Worm (Caenorhabditis elegans) whole organism, L4 larva: ENCODE measurements around the gene smk-1.
A peak's percentile ranks its signal among the peaks of the same experiment; 100 is the strongest.

ENCODE experiments used
- F10B5.3 ChIP-seq: sonication (generic microtip); optimal IDR thresholded peaks from 2 replicates; lab custom pipeline; 2016; ENCODE audit warnings: mild to moderate bottlenecking, missing genetic modification characterization, missing compliant biosample characterization
- F49E8.2 ChIP-seq: sonication (generic microtip); optimal IDR thresholded peaks from 2 replicates; lab custom pipeline; 2016; ENCODE audit warnings: missing compliant biosample characterization, mild to moderate bottlenecking, missing genetic modification characterization, borderline replicate concordance
- T20F7.1 ChIP-seq: fragments of 200-800 bp; sonication (Bioruptor generic); optimal IDR thresholded peaks from 2 replicates; lab custom pipeline; 2018; ENCODE audit warnings: mild to moderate bottlenecking, missing genetic modification characterization, missing compliant biosample characterization
- Y48G9A.11 ChIP-seq: fragments of 200-800 bp; sonication (Bioruptor generic); IDR thresholded peaks from 2 replicates; pipeline ENCODE4 v1.3.6; 2022; ENCODE audit warnings: missing genetic modification reagents, missing genetic modification characterization, missing compliant biosample characterization
- Y75B8A.6 ChIP-seq: fragments of 200-800 bp; sonication (Bioruptor generic); IDR thresholded peaks from 2 replicates; pipeline ENCODE4 v1.3.6; 2022; ENCODE audit warnings: missing genetic modification reagents, missing genetic modification characterization, missing compliant biosample characterization
- ZK337.2 ChIP-seq: fragments of 200-800 bp; sonication (Bioruptor generic); IDR thresholded peaks from 2 replicates; pipeline ENCODE4 v1.3.6; 2022; ENCODE audit warnings: missing genetic modification reagents, missing genetic modification characterization, missing compliant biosample characterization
- ZK546.5 ChIP-seq, 2 experiments: sonication (generic microtip); optimal IDR thresholded peaks; 2 replicates each; lab custom pipeline; 2017; ENCODE audit warnings: missing biosample characterization in 2 of 2, missing genetic modification characterization in 2 of 2
- aha-1 ChIP-seq: fragments of 150-350 bp; peaks from one replicate; lab custom pipeline; 2014; ENCODE audit warnings: missing biosample characterization, missing genetic modification characterization
- ama-1 ChIP-seq: fragments of 150-350 bp; optimal IDR thresholded peaks from 2 replicates; lab custom pipeline; 2014; ENCODE audit warnings: inconsistent platforms, mixed read lengths
- ceh-62 ChIP-seq: sonication (generic microtip); optimal IDR thresholded peaks from 2 replicates; lab custom pipeline; 2017; ENCODE audit warnings: missing biosample characterization, missing genetic modification characterization
- cey-2 ChIP-seq: sonication (generic microtip); optimal IDR thresholded peaks from 3 replicates; lab custom pipeline; 2017; ENCODE audit warnings: missing genetic modification characterization, mild to moderate bottlenecking, missing compliant biosample characterization, antibody characterized with exemption, borderline replicate concordance; ENCODE audit not compliant: insufficient read depth
- daf-12 ChIP-seq: fragments of 150-350 bp; optimal IDR thresholded peaks from 2 replicates; lab custom pipeline; 2014; ENCODE audit warnings: missing biosample characterization, missing genetic modification reagents, missing genetic modification characterization
- daf-16 ChIP-seq, 3 experiments: sonication (generic microtip); optimal IDR thresholded peaks; 2 replicates each; lab custom pipeline; 2016 to 2017; ENCODE audit warnings: missing genetic modification characterization in 3 of 3, missing genetic modification reagents in 3 of 3, mild to moderate bottlenecking in 2 of 3, missing compliant biosample characterization in 2 of 3, missing biosample characterization in 1 of 3, moderate library complexity in 1 of 3
- daf-19 ChIP-seq: fragments of 200-800 bp; sonication (Bioruptor generic); conservative IDR thresholded peaks from 2 replicates; pipeline ENCODE4 v1.3.6; 2022; ENCODE audit warnings: missing genetic modification characterization, missing compliant biosample characterization
- daf-8 ChIP-seq: fragments of 200-800 bp; sonication (Bioruptor generic); IDR thresholded peaks from 2 replicates; pipeline ENCODE4 v1.3.6; 2022; ENCODE audit warnings: missing genetic modification characterization, missing compliant biosample characterization
- dmd-6 ChIP-seq: fragments of 200-800 bp; sonication (Bioruptor generic); IDR thresholded peaks from 2 replicates; pipeline ENCODE4 v1.3.6; 2022; ENCODE audit warnings: missing genetic modification reagents, missing genetic modification characterization, missing compliant biosample characterization
- egl-27 ChIP-seq: sonication (generic microtip); optimal IDR thresholded peaks from 3 replicates; lab custom pipeline; 2017; ENCODE audit warnings: missing biosample characterization, missing genetic modification reagents, missing genetic modification characterization
- fkh-10 ChIP-seq: fragments of 150-350 bp; optimal IDR thresholded peaks from 2 replicates; lab custom pipeline; 2014; ENCODE audit warnings: missing biosample characterization, missing genetic modification reagents, missing genetic modification characterization
- hif-1 ChIP-seq, 2 experiments: sonication (generic microtip); optimal IDR thresholded peaks; 2 replicates each; lab custom pipeline; 2016 to 2017; ENCODE audit warnings: missing compliant biosample characterization in 2 of 2, missing genetic modification characterization in 2 of 2, missing genetic modification reagents in 2 of 2, missing genotype in 2 of 2, mild to moderate bottlenecking in 1 of 2
- hlh-11 ChIP-seq: fragments of 200-800 bp; sonication (Bioruptor generic); optimal IDR thresholded peaks from 2 replicates; lab custom pipeline; 2018; ENCODE audit warnings: mild to moderate bottlenecking, missing genetic modification characterization, missing compliant biosample characterization
- hlh-30 ChIP-seq: sonication (generic microtip); optimal IDR thresholded peaks from 2 replicates; lab custom pipeline; 2017; ENCODE audit warnings: antibody characterized with exemption, mild to moderate bottlenecking, missing genetic modification characterization, missing compliant biosample characterization; ENCODE audit not compliant: insufficient read depth
- hmg-1.1 ChIP-seq: fragments of 200-800 bp; sonication (Bioruptor generic); IDR thresholded peaks from 2 replicates; pipeline ENCODE4 v1.3.6; 2022; ENCODE audit warnings: missing genetic modification reagents, missing genetic modification characterization, missing compliant biosample characterization
- jun-1 ChIP-seq: fragments of 150-350 bp; optimal IDR thresholded peaks from 2 replicates; lab custom pipeline; 2014; ENCODE audit warnings: missing biosample characterization, missing genetic modification reagents, missing genetic modification characterization
- lin-38 ChIP-seq: fragments of 200-800 bp; sonication (Bioruptor generic); IDR thresholded peaks from 2 replicates; pipeline ENCODE4 v1.3.6; 2022; ENCODE audit warnings: missing genetic modification reagents, missing genetic modification characterization, missing compliant biosample characterization
- lin-39 ChIP-seq: fragments of 150-350 bp; optimal IDR thresholded peaks from 2 replicates; lab custom pipeline; 2014; ENCODE audit warnings: missing biosample characterization, missing genetic modification reagents, missing genetic modification characterization
- lir-3 ChIP-seq: sonication (generic microtip); optimal IDR thresholded peaks from 2 replicates; lab custom pipeline; 2016; ENCODE audit warnings: mild to moderate bottlenecking, missing genetic modification characterization, missing compliant biosample characterization
- madf-9 ChIP-seq: fragments of 200-800 bp; sonication (Bioruptor generic); conservative IDR thresholded peaks from 2 replicates; pipeline ENCODE4 v1.3.6; 2022; ENCODE audit warnings: missing genetic modification reagents, missing genetic modification characterization, missing compliant biosample characterization
- mdl-1 ChIP-seq, 2 experiments: fragments of 150-350 bp in 1 of 2; sonication (generic microtip) in 1 of 2; optimal IDR thresholded peaks; 2 replicates each; lab custom pipeline; 2014 to 2017; ENCODE audit warnings: missing biosample characterization in 2 of 2, missing genetic modification characterization in 2 of 2
- mdt-29 ChIP-seq: fragments of 200-800 bp; sonication (Bioruptor generic); IDR thresholded peaks from 2 replicates; pipeline ENCODE4 v1.3.6; 2022; ENCODE audit warnings: missing genetic modification reagents, missing genetic modification characterization, missing compliant biosample characterization
- mxl-2 ChIP-seq: fragments of 200-800 bp; sonication (Bioruptor generic); conservative IDR thresholded peaks from 2 replicates; pipeline ENCODE4 v1.3.6; 2022; ENCODE audit warnings: missing genetic modification reagents, missing genetic modification characterization, missing compliant biosample characterization
- nhr-102 ChIP-seq: sonication (generic microtip); optimal IDR thresholded peaks from 2 replicates; lab custom pipeline; 2016; ENCODE audit warnings: mild to moderate bottlenecking, missing genetic modification characterization, moderate library complexity, missing compliant biosample characterization
- nhr-11 ChIP-seq: fragments of 150-350 bp; optimal IDR thresholded peaks from 2 replicates; lab custom pipeline; 2014; ENCODE audit warnings: missing biosample characterization, missing genetic modification characterization
- nhr-237 ChIP-seq: sonication (generic microtip); optimal IDR thresholded peaks from 2 replicates; lab custom pipeline; 2017; ENCODE audit warnings: missing biosample characterization, missing genetic modification characterization
- nhr-25 ChIP-seq: sonication (generic microtip); optimal IDR thresholded peaks from 2 replicates; lab custom pipeline; 2017; ENCODE audit warnings: missing genetic modification characterization, mild to moderate bottlenecking, missing compliant biosample characterization, antibody characterized with exemption, moderate library complexity, borderline replicate concordance; ENCODE audit not compliant: insufficient read depth
- nhr-41 ChIP-seq: fragments of 200-800 bp; sonication (Bioruptor generic); IDR thresholded peaks from 2 replicates; pipeline ENCODE4 v1.3.6; 2022; ENCODE audit warnings: missing genetic modification reagents, missing genetic modification characterization, missing compliant biosample characterization
- nhr-42 ChIP-seq: fragments of 200-800 bp; sonication (Bioruptor generic); IDR thresholded peaks from 2 replicates; pipeline ENCODE4 v1.3.6; 2022; ENCODE audit warnings: missing genetic modification characterization, missing compliant biosample characterization
- nhr-77 ChIP-seq: fragments of 150-350 bp; optimal IDR thresholded peaks from 2 replicates; lab custom pipeline; 2014; ENCODE audit warnings: missing biosample characterization, missing genetic modification characterization
- pha-4 ChIP-seq, 2 experiments: fragments of 150-350 bp in 1 of 2; fragments of 200-800 bp in 1 of 2; sonication (Bioruptor generic) in 1 of 2; IDR thresholded peaks in 1 of 2; optimal IDR thresholded peaks in 1 of 2; 2 replicates each; pipeline versions ENCODE4 v1.3.6 to Lab custom; 2014 to 2022; ENCODE audit warnings: missing genetic modification characterization in 2 of 2, missing genetic modification reagents in 2 of 2, missing biosample characterization in 1 of 2, missing compliant biosample characterization in 1 of 2
- php-3 ChIP-seq: fragments of 200-800 bp; sonication (Bioruptor generic); IDR thresholded peaks from 2 replicates; pipeline ENCODE4 v1.3.6; 2022; ENCODE audit warnings: missing genetic modification reagents, missing genetic modification characterization, missing compliant biosample characterization
- saeg-2 ChIP-seq: fragments of 200-800 bp; sonication (Bioruptor generic); IDR thresholded peaks from 2 replicates; pipeline ENCODE4 v1.3.6; 2022; ENCODE audit warnings: missing genetic modification reagents, missing genetic modification characterization, missing compliant biosample characterization
- set-16 ChIP-seq: fragments of 200-800 bp; sonication (Bioruptor generic); IDR thresholded peaks from 2 replicates; pipeline ENCODE4 v1.3.6; 2022; ENCODE audit warnings: missing genetic modification reagents, missing genetic modification characterization, missing compliant biosample characterization
- skn-1 ChIP-seq: fragments of 150-350 bp; optimal IDR thresholded peaks from 2 replicates; lab custom pipeline; 2014; ENCODE audit warnings: missing biosample characterization, missing genetic modification characterization
- snpc-1.2 ChIP-seq: fragments of 200-800 bp; sonication (Bioruptor generic); IDR thresholded peaks from 2 replicates; pipeline ENCODE4 v1.3.6; 2022; ENCODE audit warnings: missing genetic modification reagents, missing genetic modification characterization, missing compliant biosample characterization
- zag-1 ChIP-seq: fragments of 150-350 bp; optimal IDR thresholded peaks from 2 replicates; lab custom pipeline; 2014; ENCODE audit warnings: missing biosample characterization, missing genetic modification characterization
- zfp-2 ChIP-seq: sonication (generic microtip); optimal IDR thresholded peaks from 2 replicates; lab custom pipeline; 2016; ENCODE audit warnings: mild to moderate bottlenecking, missing genetic modification characterization, missing compliant biosample characterization
- ztf-11 ChIP-seq: fragments of 150-350 bp; optimal IDR thresholded peaks from 2 replicates; lab custom pipeline; 2014; ENCODE audit warnings: missing biosample characterization, missing genetic modification characterization
- ztf-7 ChIP-seq: fragments of 150-350 bp; optimal IDR thresholded peaks from 2 replicates; lab custom pipeline; 2014; ENCODE audit warnings: missing biosample characterization, missing genetic modification characterization

The smk-1 gene

DNA sequence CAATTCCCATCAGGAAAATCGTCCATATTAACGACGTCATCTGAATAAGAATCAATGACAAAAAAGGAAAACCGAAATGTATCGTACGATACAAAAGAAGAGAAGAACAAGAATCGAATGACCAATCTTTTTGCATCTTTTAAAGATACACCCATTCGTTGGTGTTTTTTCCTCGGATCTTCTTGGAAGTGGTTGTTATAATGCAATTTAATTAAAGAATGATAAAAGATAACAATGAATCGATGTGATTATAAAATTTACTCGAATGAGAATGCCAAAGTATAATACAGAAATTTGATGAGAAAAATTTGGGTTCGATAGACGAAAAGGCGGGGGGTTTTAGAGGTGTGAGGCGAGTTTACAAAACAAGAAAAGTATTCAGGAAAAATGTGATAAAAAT is 21.4 kb downstream of the smk-1 start, which contains the start of gene F41E6.12 (continued):
- no peak for TF ChIP-seq lir-3 (tag; lab: Kevin White, UChicago)
- TF ChIP-seq nhr-11 (tag; lab: Kevin White, UChicago): no peak
- no peak for TF ChIP-seq ZK546.5 (tag; optimal IDR thresholded peaks at IDR 0.05; lab: Kevin White, UChicago)
- TF ChIP-seq F49E8.2: no peak
- peak; percentile 88 for TF ChIP-seq aha-1 (tag; lab: Kevin White, UChicago)
- no peak for TF ChIP-seq ztf-7 (tag; lab: Kevin White, UChicago)

DNA sequence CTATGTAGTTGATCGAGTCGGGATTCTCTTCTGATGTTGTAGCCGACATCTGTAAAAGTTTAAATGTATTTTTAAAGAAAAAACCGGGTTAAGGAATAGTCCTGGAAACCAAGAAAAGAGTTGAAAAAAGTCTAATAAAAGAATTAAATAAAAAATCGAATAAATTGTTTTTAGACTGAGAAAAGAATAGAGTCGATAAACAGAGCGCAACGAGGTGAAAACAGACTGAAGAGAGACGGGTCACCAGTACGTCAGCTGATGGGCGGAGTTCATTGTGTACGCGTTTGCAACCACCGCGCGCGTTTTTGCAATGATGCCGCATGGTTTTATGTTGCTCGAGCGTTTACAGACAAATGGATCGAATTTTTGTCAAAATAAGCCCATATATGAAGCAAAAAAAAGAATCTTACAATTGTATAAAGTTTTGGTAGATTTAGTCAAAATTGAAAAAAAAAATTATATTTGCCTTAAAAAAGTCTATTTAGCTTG is 23.7 kb downstream of the smk-1 start, which contains the start of gene atg-18:
TSS of gene atg-18 (minus strand) at position 51 of the 489 bp plus-strand sequence.
- TF ChIP-seq zag-1 (tag; lab: Kevin White, UChicago) (no peak), nhr-237 (tag; lab: Kevin White, UChicago) (no peak), nhr-102 (tag; lab: Kevin White, UChicago) (peak; percentile 51), php-3 (GFP tag; lab: Robert Waterston, UW) (0 out of 2 replicates have a peak, but pooled peaks have one; percentile 28), nhr-42 (GFP tag; lab: Robert Waterston, UW) (peak; percentile 42; the same call in 1 of the 2 replicates), F49E8.2 (no peak), T20F7.1 (GFP tag; lab: Kevin White, UChicago) (peak; percentile 18), F10B5.3 (no peak), ztf-11 (tag; lab: Kevin White, UChicago) (no peak), aha-1 (tag; lab: Kevin White, UChicago) (peak; percentile 93), hmg-1.1 (GFP tag; lab: Robert Waterston, UW) (peak; percentile 71), saeg-2 (GFP tag; lab: Robert Waterston, UW) (no peak), egl-27 (tag; lab: Kevin White, UChicago) (no peak), ama-1 (lab: Kevin White, UChicago) (no peak), hif-1 (tag; optimal IDR thresholded peaks at IDR 0.05; lab: Kevin White, UChicago) (no peak), daf-19 (GFP tag; lab: Robert Waterston, UW) (no peak), zfp-2 (tag; lab: Kevin White, UChicago) (no peak), set-16 (GFP tag; lab: Robert Waterston, UW) (no peak), lin-39 (no peak), mdt-29 (GFP tag; lab: Robert Waterston, UW) (no peak), fkh-10 (GFP tag; lab: Kevin White, UChicago) (no peak), jun-1 (no peak), nhr-77 (tag; lab: Kevin White, UChicago) (peak; percentile 43), hlh-30 (tag; lab: Kevin White, UChicago) (peak; percentile 98), daf-8 (GFP tag; lab: Robert Waterston, UW) (no peak), nhr-41 (GFP tag; lab: Robert Waterston, UW) (no peak), dmd-6 (GFP tag; lab: Robert Waterston, UW) (peak; percentile 76), snpc-1.2 (GFP tag; lab: Robert Waterston, UW) (no peak), mdl-1 (tag; optimal IDR thresholded peaks at IDR 0.05; lab: Kevin White, UChicago) (peak; percentile 17 to 57), skn-1 (no peak), Y75B8A.6 (no peak), ZK546.5 (tag; optimal IDR thresholded peaks at IDR 0.05; lab: Kevin White, UChicago) (no peak), madf-9 (GFP tag; lab: Robert Waterston, UW) (peak; percentile 42; the same call in 1 of the 2 replicates), lin-38 (no peak), daf-16 (GFP tag; optimal IDR thresholded peaks at IDR 0.05; lab: Kevin White, UChicago) (peak in 1 of 2 experiments; percentile 64), daf-16 (tag; optimal IDR thresholded peaks at IDR 0.05; lab: Kevin White, UChicago) (peak; percentile 80), daf-12 (no peak), hlh-11 (tag; lab: Kevin White, UChicago) (peak; percentile 97), nhr-11 (tag; lab: Kevin White, UChicago) (peak; percentile 67), Y48G9A.11 (GFP tag; lab: Robert Waterston, UW) (no peak), pha-4 (GFP tag; IDR thresholded peaks at IDR 0.05; lab: Robert Waterston, UW) (no peak), pha-4 (tag; optimal IDR thresholded peaks at IDR 0.05; lab: Kevin White, UChicago) (peak; percentile 30), nhr-25 (peak; percentile 22), mxl-2 (GFP tag; lab: Robert Waterston, UW) (no peak), ceh-62 (tag; lab: Kevin White, UChicago) (no peak), ZK337.2 (GFP tag; lab: Robert Waterston, UW) (no peak), cey-2 (tag; lab: Kevin White, UChicago) (no peak)
